Fruit fly (Drosophila melanogaster) whole organism, pupa: ENCODE results near the gene CG32271.
A peak's percentile ranks its signal among the peaks of the same experiment; 100 is the strongest.

Source experiments
- CG10348 ChIP-seq: fragments of 200-800 bp; sonication (Bioruptor generic); IDR thresholded peaks from 2 replicates; pipeline ENCODE4 v1.3.6; 2022; ENCODE audit warnings: missing biosample characterization, missing genetic modification characterization
- CG12605 ChIP-seq: fragments of 200-800 bp; sonication (Bioruptor generic); IDR thresholded peaks from 2 replicates; pipeline ENCODE4 v1.3.6; 2022; ENCODE audit warnings: missing biosample characterization, missing genetic modification characterization
- CG13204 ChIP-seq: fragments of 200-800 bp; sonication (Bioruptor generic); optimal IDR thresholded peaks from 2 replicates; lab custom pipeline; 2018; ENCODE audit warnings: missing biosample characterization, mild to moderate bottlenecking, missing genetic modification characterization, moderate library complexity
- CG14655 ChIP-seq: fragments of 200-800 bp; sonication (Bioruptor generic); optimal IDR thresholded peaks from 3 replicates; lab custom pipeline; 2017; ENCODE audit warnings: mild to moderate bottlenecking, missing biosample characterization, missing genetic modification reagents, missing genetic modification characterization
- CG15710 ChIP-seq: fragments of 200-800 bp; sonication (Bioruptor generic); optimal IDR thresholded peaks from 2 replicates; lab custom pipeline; 2018; ENCODE audit warnings: missing biosample characterization, mild to moderate bottlenecking, missing genetic modification characterization, moderate library complexity
- CG17806 ChIP-seq: fragments of 200-800 bp; sonication (Bioruptor generic); optimal IDR thresholded peaks from 2 replicates; lab custom pipeline; 2018; ENCODE audit warnings: missing biosample characterization, mild to moderate bottlenecking, missing genetic modification characterization, moderate library complexity
- CG32121 ChIP-seq: fragments of 200-800 bp; sonication (Bioruptor generic); IDR thresholded peaks from 2 replicates; pipeline ENCODE4 v1.3.6; 2022; ENCODE audit warnings: missing biosample characterization, missing genetic modification characterization
- CG34367 ChIP-seq: fragments of 200-800 bp; sonication (Bioruptor generic); optimal IDR thresholded peaks from 2 replicates; lab custom pipeline; 2018; ENCODE audit warnings: missing biosample characterization, mild to moderate bottlenecking, missing genetic modification characterization
- CG4496 ChIP-seq: fragments of 200-800 bp; sonication (Bioruptor generic); IDR thresholded peaks from 3 replicates; pipeline ENCODE4 v1.3.6; 2022; ENCODE audit warnings: missing biosample characterization, missing genetic modification characterization
- CG8159 ChIP-seq: fragments of 200-800 bp; sonication (Bioruptor generic); optimal IDR thresholded peaks from 3 replicates; lab custom pipeline; 2018; ENCODE audit warnings: missing biosample characterization, mild to moderate bottlenecking, missing genetic modification characterization, moderate library complexity
- CG8301 ChIP-seq: fragments of 200-800 bp; sonication (Bioruptor generic); optimal IDR thresholded peaks from 2 replicates; lab custom pipeline; 2018; ENCODE audit warnings: missing biosample characterization, mild to moderate bottlenecking, missing genetic modification characterization
- CG9948 ChIP-seq: fragments of 200-800 bp; sonication (Bioruptor generic); optimal IDR thresholded peaks from 2 replicates; lab custom pipeline; 2018; ENCODE audit warnings: missing biosample characterization, mild to moderate bottlenecking, missing genetic modification characterization, moderate library complexity
- D1 ChIP-seq: fragments of 200-800 bp; sonication (Bioruptor generic); optimal IDR thresholded peaks from 2 replicates; lab custom pipeline; 2018; ENCODE audit warnings: missing biosample characterization, mild to moderate bottlenecking, missing genetic modification characterization, moderate library complexity
- EcR ChIP-seq: fragments of 200-800 bp; sonication (Bioruptor generic); optimal IDR thresholded peaks from 3 replicates; lab custom pipeline; 2019; ENCODE audit warnings: missing biosample characterization, missing genetic modification characterization, mild to moderate bottlenecking, moderate library complexity, missing genetic modification reagents
- Ets98B ChIP-seq: fragments of 200-800 bp; sonication (Bioruptor generic); IDR thresholded peaks from 2 replicates; pipeline ENCODE4 v1.3.6; 2022; ENCODE audit warnings: missing biosample characterization, missing genetic modification characterization
- Pif1A ChIP-seq: fragments of 200-800 bp; sonication (Bioruptor generic); optimal IDR thresholded peaks from 3 replicates; lab custom pipeline; 2016; ENCODE audit warnings: missing biosample characterization, missing genetic modification characterization
- Pif1B ChIP-seq: fragments of 200-800 bp; sonication (Bioruptor generic); optimal IDR thresholded peaks from 3 replicates; lab custom pipeline; 2016; ENCODE audit warnings: missing biosample characterization, missing genetic modification characterization
- Snoo ChIP-seq: fragments of 200-800 bp; sonication (Bioruptor generic); optimal IDR thresholded peaks from 3 replicates; lab custom pipeline; 2017; ENCODE audit warnings: missing biosample characterization, mild to moderate bottlenecking, missing genetic modification characterization, inconsistent platforms
- fd96Ca ChIP-seq: fragments of 200-800 bp; sonication (Bioruptor generic); IDR thresholded peaks from 3 replicates; pipeline ENCODE4 v1.3.6; 2022; ENCODE audit warnings: missing biosample characterization, missing genetic modification characterization
- gl ChIP-seq: fragments of 200-800 bp; sonication (Bioruptor generic); optimal IDR thresholded peaks from 2 replicates; lab custom pipeline; 2018; ENCODE audit warnings: missing biosample characterization, mild to moderate bottlenecking, missing genetic modification characterization
- rn ChIP-seq: fragments of 200-800 bp; sonication (Bioruptor generic); IDR thresholded peaks from 2 replicates; pipeline ENCODE4 v1.3.6; 2022; ENCODE audit warnings: missing biosample characterization, missing genetic modification characterization

CG32271 gene

dm6 chr3L:3177872-3178271, 25.1 kb downstream of the CG32271 start:
- TF ChIP-seq CG15710 (tag; lab: Kevin White, UChicago) (no peak), CG4496 (GFP tag; lab: Robert Waterston, UW) (no peak), CG10348 (GFP tag; lab: Robert Waterston, UW) (no peak), CG12605 (no peak), Pif1B (GFP tag; lab: Kevin White, UChicago) (no peak), D1 (tag; lab: Kevin White, UChicago) (no peak)

dm6 chr3L:3172445-3172844, 30.5 kb downstream of the CG32271 start, which contains the start of gene CG14963:
Gene CG14963 (minus strand): TSS chr3L:3172545.
- TF ChIP-seq CG17806 (tag; lab: Kevin White, UChicago) (no peak), Ets98B (GFP tag; lab: Robert Waterston, UW) (no peak), CG8301 (tag; lab: Kevin White, UChicago) (no peak), Pif1B (GFP tag; lab: Kevin White, UChicago) (no peak), CG8159 (no peak), EcR (no peak), CG15710 (tag; lab: Kevin White, UChicago) (no peak), CG13204 (no peak), CG9948 (tag; lab: Kevin White, UChicago) (no peak), rn (GFP tag; lab: Robert Waterston, UW) (no peak), CG4496 (GFP tag; lab: Robert Waterston, UW) (no peak)
- TF ChIP-seq, all 21 proteins: peak for 0

dm6 chr3L:3169107-3169506, 33.9 kb downstream of the CG32271 start, which contains the start of the genes CG32278 and CG32281:
Gene CG32278 (plus strand): TSS chr3L:3169286.
Gene CG32281 (plus strand): TSS chr3L:3169375.
- TF ChIP-seq Pif1A (GFP tag; lab: Kevin White, UChicago): no peak
- no peak for TF ChIP-seq CG12605
- TF ChIP-seq Pif1B (GFP tag; lab: Kevin White, UChicago): no peak
- no peak for TF ChIP-seq CG32121
- TF ChIP-seq CG13204: no peak
- no peak for TF ChIP-seq CG4496 (GFP tag; lab: Robert Waterston, UW)
- no peak for TF ChIP-seq CG17806 (tag; lab: Kevin White, UChicago)
- TF ChIP-seq CG15710 (tag; lab: Kevin White, UChicago): no peak
- TF ChIP-seq CG8301 (tag; lab: Kevin White, UChicago): no peak
- TF ChIP-seq Ets98B (GFP tag; lab: Robert Waterston, UW): no peak

dm6 chr3L:3166200-3166695, 36.7 kb downstream of the CG32271 start, which contains the start of gene Asciz:
Gene Asciz (minus strand): TSS chr3L:3166250.
- TF ChIP-seq CG17806 (tag; lab: Kevin White, UChicago): no peak
- no peak for TF ChIP-seq Pif1B (GFP tag; lab: Kevin White, UChicago)
- no peak for TF ChIP-seq CG8159
- TF ChIP-seq CG14655 (GFP tag; lab: Kevin White, UChicago): no peak
- no peak for TF ChIP-seq CG9948 (tag; lab: Kevin White, UChicago)
- TF ChIP-seq D1 (tag; lab: Kevin White, UChicago): no peak
- TF ChIP-seq gl (tag; lab: Kevin White, UChicago): no peak
- TF ChIP-seq CG13204: no peak
- TF ChIP-seq Pif1A (GFP tag; lab: Kevin White, UChicago): no peak
- no peak for TF ChIP-seq CG10348 (GFP tag; lab: Robert Waterston, UW)
- no peak for TF ChIP-seq fd96Ca (GFP tag; lab: Robert Waterston, UW)
- no peak for TF ChIP-seq CG4496 (GFP tag; lab: Robert Waterston, UW)
- no peak for TF ChIP-seq CG32121
- no peak for TF ChIP-seq CG12605
- no peak for TF ChIP-seq CG34367

dm6 chr3L:3165399-3165798, 37.6 kb downstream of the CG32271 start:
- TF ChIP-seq CG4496 (GFP tag; lab: Robert Waterston, UW) (no peak), EcR (peak; percentile 35)

- 0 out of 3 replicates have a peak, but pooled peaks have one; percentile 58 for TF ChIP-seq CG4496 (GFP tag; lab: Robert Waterston, UW)
- no peak for TF ChIP-seq CG10348 (GFP tag; lab: Robert Waterston, UW)
- no peak for TF ChIP-seq CG8159
- peak; percentile 34; the same call in 1 of the 3 replicates for TF ChIP-seq fd96Ca (GFP tag; lab: Robert Waterston, UW)
- no peak for TF ChIP-seq CG13204
- no peak for TF ChIP-seq EcR
- TF ChIP-seq CG8301 (tag; lab: Kevin White, UChicago): no peak
- no peak for TF ChIP-seq Snoo
- TF ChIP-seq CG12605: no peak
- no peak for TF ChIP-seq CG9948 (tag; lab: Kevin White, UChicago)
- TF ChIP-seq Pif1A (GFP tag; lab: Kevin White, UChicago): no peak
- TF ChIP-seq CG34367: no peak
- TF ChIP-seq CG32121: 0 out of 2 replicates have a peak, but pooled peaks have one; percentile 37
- no peak for TF ChIP-seq CG17806 (tag; lab: Kevin White, UChicago)
- TF ChIP-seq D1 (tag; lab: Kevin White, UChicago): no peak
- 0 out of 2 replicates have a peak, but pooled peaks have one; percentile 19 for TF ChIP-seq Ets98B (GFP tag; lab: Robert Waterston, UW)
- TF ChIP-seq CG14655 (GFP tag; lab: Kevin White, UChicago): no peak
Observed at dm6 chr3L:3164951-3165350, 38.0 kb downstream of the CG32271 start, which contains the start of gene CG32280. Gene CG32280 (plus strand): TSS chr3L:3165181.

- TF ChIP-seq gl (tag; lab: Kevin White, UChicago) (no peak), CG14655 (GFP tag; lab: Kevin White, UChicago) (no peak), EcR (no peak), CG10348 (GFP tag; lab: Robert Waterston, UW) (no peak), Pif1B (GFP tag; lab: Kevin White, UChicago) (no peak), Pif1A (GFP tag; lab: Kevin White, UChicago) (no peak), CG13204 (no peak), Snoo (no peak), CG9948 (tag; lab: Kevin White, UChicago) (no peak), CG12605 (no peak)
Observed at dm6 chr3L:3162584-3162983, 40.4 kb downstream of the CG32271 start.
